Worm (Caenorhabditis elegans) whole organism, young adult: ENCODE measurements around the gene F09E5.8.

Experiments used
- B0019.2 ChIP-seq: fragments of 200-800 bp; sonication (Bioruptor generic); conservative IDR thresholded peaks from 2 replicates; pipeline ENCODE4 v1.3.6; 2022; ENCODE audit warnings: missing genetic modification reagents, missing genetic modification characterization, missing compliant biosample characterization
- B0261.1 ChIP-seq: sonication (generic microtip); optimal IDR thresholded peaks from 2 replicates; lab custom pipeline; 2016; ENCODE audit warnings: mild to moderate bottlenecking, missing genetic modification characterization, moderate library complexity, missing compliant biosample characterization
- C06A6.2 ChIP-seq: fragments of 200-800 bp; sonication (Bioruptor generic); conservative IDR thresholded peaks from 2 replicates; pipeline ENCODE4 v1.3.6; 2022; ENCODE audit warnings: missing genetic modification characterization, missing compliant biosample characterization
- C17E4.6 ChIP-seq: fragments of 200-800 bp; sonication (Bioruptor generic); IDR thresholded peaks from 2 replicates; pipeline ENCODE4 v1.3.6; 2022; ENCODE audit warnings: missing genetic modification reagents, missing genetic modification characterization, missing compliant biosample characterization
- D2030.7 ChIP-seq: fragments of 200-800 bp; sonication (Bioruptor generic); IDR thresholded peaks from 2 replicates; pipeline ENCODE4 v1.3.6; 2022; ENCODE audit warnings: missing genetic modification reagents, missing genetic modification characterization, missing compliant biosample characterization
- F33H1.4 ChIP-seq: fragments of 200-800 bp; sonication (Bioruptor generic); IDR thresholded peaks from 2 replicates; pipeline ENCODE4 v1.3.6; 2022; ENCODE audit warnings: missing genetic modification reagents, missing genetic modification characterization, missing compliant biosample characterization
- F52B5.7 ChIP-seq: sonication (generic microtip); optimal IDR thresholded peaks from 2 replicates; lab custom pipeline; 2016; ENCODE audit warnings: mild to moderate bottlenecking, missing genetic modification characterization, missing compliant biosample characterization
- F57A8.1 ChIP-seq: fragments of 200-800 bp; sonication (Bioruptor generic); optimal IDR thresholded peaks from 2 replicates; lab custom pipeline; 2018; ENCODE audit warnings: mild to moderate bottlenecking, missing genetic modification characterization, moderate library complexity, missing compliant biosample characterization
- K11D2.4 ChIP-seq: fragments of 200-800 bp; sonication (Bioruptor generic); IDR thresholded peaks from 2 replicates; pipeline ENCODE4 v1.3.6; 2022; ENCODE audit warnings: missing genetic modification reagents, missing genetic modification characterization, missing compliant biosample characterization
- Y53G8AR.9 ChIP-seq: fragments of 200-800 bp; sonication (Bioruptor generic); conservative IDR thresholded peaks from 2 replicates; pipeline ENCODE4 v1.3.6; 2022; ENCODE audit warnings: missing genetic modification reagents, missing genetic modification characterization, missing compliant biosample characterization
- Y56A3A.18 ChIP-seq: fragments of 200-800 bp; sonication (Bioruptor generic); IDR thresholded peaks from 2 replicates; pipeline ENCODE4 v1.3.6; 2022; ENCODE audit warnings: missing genetic modification reagents, missing genetic modification characterization, missing compliant biosample characterization
- Y67H2A.10 ChIP-seq: fragments of 200-800 bp; sonication (Bioruptor generic); conservative IDR thresholded peaks from 2 replicates; pipeline ENCODE4 v1.3.6; 2022; ENCODE audit warnings: missing genetic modification reagents, missing genetic modification characterization, missing compliant biosample characterization
- Y95B8A.8 ChIP-seq: fragments of 200-800 bp; sonication (Bioruptor generic); IDR thresholded peaks from 2 replicates; pipeline ENCODE4 v1.3.6; 2022; ENCODE audit warnings: missing genetic modification reagents, missing genetic modification characterization, missing compliant biosample characterization
- athp-1 ChIP-seq: sonication (generic microtip); optimal IDR thresholded peaks from 2 replicates; lab custom pipeline; 2017; ENCODE audit warnings: mild to moderate bottlenecking, missing genetic modification characterization, missing compliant biosample characterization
- attf-3 ChIP-seq: fragments of 200-800 bp; sonication (Bioruptor generic); conservative IDR thresholded peaks from 2 replicates; pipeline ENCODE4 v1.3.6; 2022; ENCODE audit warnings: missing genetic modification reagents, missing genetic modification characterization, missing compliant biosample characterization
- attf-5 ChIP-seq: fragments of 200-800 bp; sonication (Bioruptor generic); optimal IDR thresholded peaks from 2 replicates; lab custom pipeline; 2018; ENCODE audit warnings: mild to moderate bottlenecking, missing genetic modification characterization, missing compliant biosample characterization
- bed-2 ChIP-seq: fragments of 200-800 bp; sonication (Bioruptor generic); IDR thresholded peaks from 2 replicates; pipeline ENCODE4 v1.3.6; 2022; ENCODE audit warnings: missing genetic modification reagents, missing genetic modification characterization, missing compliant biosample characterization
- ceh-100 ChIP-seq: fragments of 200-800 bp; sonication (Bioruptor generic); IDR thresholded peaks from 2 replicates; pipeline ENCODE4 v1.3.6; 2022; ENCODE audit warnings: missing genetic modification reagents, missing genetic modification characterization, missing compliant biosample characterization
- ceh-91 ChIP-seq: fragments of 200-800 bp; sonication (Bioruptor generic); IDR thresholded peaks from 2 replicates; pipeline ENCODE4 v1.3.6; 2022; ENCODE audit warnings: missing genetic modification reagents, missing genetic modification characterization, missing compliant biosample characterization
- die-1 ChIP-seq: sonication (generic microtip); optimal IDR thresholded peaks from 2 replicates; lab custom pipeline; 2016; ENCODE audit warnings: missing genotype, mild to moderate bottlenecking, missing genetic modification characterization, missing compliant biosample characterization
- dpl-1 ChIP-seq: fragments of 150-350 bp; optimal IDR thresholded peaks from 2 replicates; lab custom pipeline; 2014; ENCODE audit warnings: missing biosample characterization, missing genetic modification reagents, missing genetic modification characterization
- egl-44 ChIP-seq: fragments of 200-800 bp; sonication (Bioruptor generic); IDR thresholded peaks from 2 replicates; pipeline ENCODE4 v1.3.6; 2022; ENCODE audit warnings: missing genetic modification reagents, missing genetic modification characterization, missing compliant biosample characterization
- egrh-3 ChIP-seq: fragments of 200-800 bp; sonication (Bioruptor generic); IDR thresholded peaks from 2 replicates; pipeline ENCODE4 v1.3.6; 2022; ENCODE audit warnings: missing genetic modification reagents, missing genetic modification characterization, missing compliant biosample characterization
- ekl-4 ChIP-seq: fragments of 200-800 bp; sonication (Bioruptor generic); IDR thresholded peaks from 2 replicates; pipeline ENCODE4 v1.3.6; 2022; ENCODE audit warnings: missing genetic modification reagents, missing genetic modification characterization, missing compliant biosample characterization
- ets-4 ChIP-seq: fragments of 200-800 bp; sonication (Bioruptor generic); optimal IDR thresholded peaks from 2 replicates; lab custom pipeline; 2018; ENCODE audit warnings: mild to moderate bottlenecking, missing genetic modification characterization, missing compliant biosample characterization
- fkh-3 ChIP-seq: sonication (generic microtip); optimal IDR thresholded peaks from 2 replicates; lab custom pipeline; 2016; ENCODE audit warnings: mild to moderate bottlenecking, missing genetic modification characterization, missing compliant biosample characterization
- hmg-1.2 ChIP-seq: fragments of 200-800 bp; sonication (Bioruptor generic); IDR thresholded peaks from 2 replicates; pipeline ENCODE4 v1.3.6; 2022; ENCODE audit warnings: missing genetic modification reagents, missing genetic modification characterization, missing compliant biosample characterization
- hmg-20 ChIP-seq: fragments of 200-800 bp; sonication (Bioruptor generic); IDR thresholded peaks from 2 replicates; pipeline ENCODE4 v1.3.6; 2022; ENCODE audit warnings: missing genetic modification reagents, missing genetic modification characterization, missing compliant biosample characterization
- hsf-1 ChIP-seq: fragments of 200-800 bp; sonication (Bioruptor generic); IDR thresholded peaks from 2 replicates; pipeline ENCODE4 v1.3.6; 2022; ENCODE audit warnings: missing genetic modification reagents, missing genetic modification characterization, missing compliant biosample characterization
- lag-1 ChIP-seq: fragments of 200-800 bp; sonication (Bioruptor generic); IDR thresholded peaks from 2 replicates; pipeline ENCODE4 v1.3.6; 2022; ENCODE audit warnings: missing genetic modification reagents, missing genetic modification characterization, missing compliant biosample characterization
- let-526 ChIP-seq: fragments of 200-800 bp; sonication (Bioruptor generic); IDR thresholded peaks from 2 replicates; pipeline ENCODE4 v1.3.6; 2022; ENCODE audit warnings: missing genetic modification reagents, missing genetic modification characterization, missing compliant biosample characterization
- lin-35 ChIP-seq, 3 experiments: fragments of 150-350 bp in 2 of 3; sonication (generic microtip) in 1 of 3; optimal IDR thresholded peaks; 2 replicates each; lab custom pipeline; 2014 to 2018; ENCODE audit warnings: missing biosample characterization in 3 of 3, missing genetic modification characterization in 3 of 3, missing genetic modification reagents in 3 of 3
- lin-40 ChIP-seq: sonication (generic microtip); optimal IDR thresholded peaks from 2 replicates; lab custom pipeline; 2016; ENCODE audit warnings: missing genetic modification characterization, mild to moderate bottlenecking, missing compliant biosample characterization, missing genotype, missing genetic modification reagents
- lin-54 ChIP-seq: fragments of 200-800 bp; sonication (Bioruptor generic); optimal IDR thresholded peaks from 2 replicates; lab custom pipeline; 2018; ENCODE audit warnings: mild to moderate bottlenecking, missing genetic modification characterization, missing compliant biosample characterization
- lir-1 ChIP-seq: fragments of 200-800 bp; sonication (Bioruptor generic); conservative IDR thresholded peaks from 2 replicates; pipeline ENCODE4 v1.3.6; 2022; ENCODE audit warnings: missing genetic modification reagents, missing genetic modification characterization, missing compliant biosample characterization
- lsl-1 ChIP-seq: fragments of 200-800 bp; sonication (Bioruptor generic); optimal IDR thresholded peaks from 2 replicates; lab custom pipeline; 2018; ENCODE audit warnings: mild to moderate bottlenecking, missing genetic modification characterization, moderate library complexity, missing compliant biosample characterization
- madf-3 ChIP-seq: fragments of 200-800 bp; sonication (Bioruptor generic); IDR thresholded peaks from 2 replicates; pipeline ENCODE4 v1.3.6; 2022; ENCODE audit warnings: missing genetic modification reagents, missing genetic modification characterization, missing compliant biosample characterization
- mes-4 ChIP-seq: sonication (generic microtip); optimal IDR thresholded peaks from 2 replicates; lab custom pipeline; 2016; ENCODE audit warnings: missing genotype, missing genetic modification characterization, missing compliant biosample characterization
- nfyb-1 ChIP-seq: fragments of 200-800 bp; sonication (Bioruptor generic); IDR thresholded peaks from 2 replicates; pipeline ENCODE4 v1.3.6; 2022; ENCODE audit warnings: missing genetic modification reagents, missing genetic modification characterization, missing compliant biosample characterization
- nhr-80 ChIP-seq: sonication (generic microtip); optimal IDR thresholded peaks from 2 replicates; lab custom pipeline; 2016; ENCODE audit warnings: missing genetic modification characterization, missing compliant biosample characterization
- snpc-1.1 ChIP-seq: sonication (generic microtip); optimal IDR thresholded peaks from 2 replicates; lab custom pipeline; 2017; ENCODE audit warnings: missing genetic modification characterization, mild to moderate bottlenecking, missing compliant biosample characterization, antibody characterized with exemption, moderate library complexity, missing genotype, missing genetic modification reagents; ENCODE audit not compliant: insufficient read depth
- snpc-4 ChIP-seq, 5 experiments: fragments of 150-350 bp in 1 of 5; sonication (generic microtip) in 4 of 5; optimal IDR thresholded peaks; 2 replicates each; lab custom pipeline; 2014 to 2018; ENCODE audit warnings: missing genetic modification characterization in 5 of 5, missing biosample characterization in 3 of 5, antibody characterized with exemption in 2 of 5, mild to moderate bottlenecking in 2 of 5, missing compliant biosample characterization in 2 of 5, missing genotype in 2 of 5, moderate library complexity in 2 of 5, missing genetic modification reagents in 1 of 5
- tbp1 ChIP-seq: fragments of 200-800 bp; sonication (Bioruptor generic); optimal IDR thresholded peaks from 2 replicates; lab custom pipeline; 2018; ENCODE audit warnings: mild to moderate bottlenecking, missing genetic modification characterization, missing compliant biosample characterization
- ztf-28 ChIP-seq: fragments of 200-800 bp; sonication (Bioruptor generic); IDR thresholded peaks from 2 replicates; pipeline ENCODE4 v1.3.6; 2022; ENCODE audit warnings: missing genetic modification reagents, missing genetic modification characterization, missing compliant biosample characterization
- ztf-6 ChIP-seq: fragments of 200-800 bp; sonication (Bioruptor generic); IDR thresholded peaks from 2 replicates; pipeline ENCODE4 v1.3.6; 2022; ENCODE audit warnings: missing genetic modification reagents, missing genetic modification characterization, missing compliant biosample characterization

F09E5.8 gene

ce11 chrII:5342412-5342811, 8.1 kb upstream of the F09E5.8 start:
- TF ChIP-seq let-526: no peak
- TF ChIP-seq nfyb-1 (GFP tag; lab: Robert Waterston, UW): 0 out of 2 replicates have a peak, but pooled peaks have one; percentile 1

- TF ChIP-seq ztf-6 (GFP tag; lab: Robert Waterston, UW) (no peak), mes-4 (tag; lab: Kevin White, UChicago) (no peak), hmg-20 (GFP tag; lab: Robert Waterston, UW) (no peak), snpc-1.1 (no peak), F57A8.1 (GFP tag; lab: Kevin White, UChicago) (no peak), F52B5.7 (tag; lab: Kevin White, UChicago) (no peak), hsf-1 (GFP tag; lab: Robert Waterston, UW) (no peak), fkh-3 (tag; lab: Kevin White, UChicago) (no peak), lin-35 (GFP tag; optimal IDR thresholded peaks at IDR 0.05; lab: Kevin White, UChicago) (no peak), Y67H2A.10 (GFP tag; lab: Robert Waterston, UW) (no peak), B0261.1 (tag; lab: Kevin White, UChicago) (no peak), bed-2 (GFP tag; lab: Robert Waterston, UW) (no peak), snpc-4 (GFP tag; optimal IDR thresholded peaks at IDR 0.05; lab: Kevin White, UChicago) (no peak), snpc-4 (tag; optimal IDR thresholded peaks at IDR 0.05; lab: Kevin White, UChicago) (no peak), attf-5 (GFP tag; lab: Kevin White, UChicago) (no peak), die-1 (tag; lab: Kevin White, UChicago) (no peak), ceh-100 (GFP tag; lab: Robert Waterston, UW) (no peak), hmg-1.2 (no peak), ets-4 (GFP tag; lab: Kevin White, UChicago) (no peak), lag-1 (no peak), athp-1 (no peak)
Observed at ce11 chrII:5344775-5345174, 5.7 kb upstream of the F09E5.8 start, which contains the start of gene F09E5.14. Gene F09E5.14, minus strand, starts transcription at chrII:5344875.

ce11 chrII:5346350-5346749, 4.1 kb upstream of the F09E5.8 start:
- TF ChIP-seq F33H1.4 (GFP tag; lab: Robert Waterston, UW) (peak; percentile 70), lin-54 (GFP tag; lab: Kevin White, UChicago) (peak; percentile 89), nhr-80 (tag; lab: Kevin White, UChicago) (peak; percentile 1), lin-40 (peak; percentile 37), egrh-3 (GFP tag; lab: Robert Waterston, UW) (peak; percentile 73), ztf-28 (peak; percentile 92), hmg-20 (GFP tag; lab: Robert Waterston, UW) (peak; percentile 66), lin-35 (GFP tag; optimal IDR thresholded peaks at IDR 0.05; lab: Kevin White, UChicago) (peak in 1 of 3 experiments; percentile 73), C06A6.2 (GFP tag; lab: Robert Waterston, UW) (peak; percentile 100), dpl-1 (GFP tag; lab: Kevin White, UChicago) (peak; percentile 55), Y56A3A.18 (GFP tag; lab: Robert Waterston, UW) (peak; percentile 91), ceh-91 (GFP tag; lab: Robert Waterston, UW) (peak; percentile 87), bed-2 (GFP tag; lab: Robert Waterston, UW) (peak; percentile 67; the same call in 1 of the 2 replicates), C17E4.6 (GFP tag; lab: Robert Waterston, UW) (peak; percentile 85), egl-44 (GFP tag; lab: Robert Waterston, UW) (peak; percentile 74), ekl-4 (GFP tag; lab: Robert Waterston, UW) (peak; percentile 95), nfyb-1 (GFP tag; lab: Robert Waterston, UW) (peak; percentile 95), tbp1 (GFP tag; lab: Kevin White, UChicago) (peak; percentile 16), hsf-1 (GFP tag; lab: Robert Waterston, UW) (peak; percentile 69; the same call in 1 of the 2 replicates), B0019.2 (GFP tag; lab: Robert Waterston, UW) (peak; percentile 78), Y95B8A.8 (peak; percentile 91), madf-3 (GFP tag; lab: Robert Waterston, UW) (0 out of 2 replicates have a peak, but pooled peaks have one; percentile 70), attf-3 (GFP tag; lab: Robert Waterston, UW) (peak; percentile 74), Y53G8AR.9 (GFP tag; lab: Robert Waterston, UW) (peak; percentile 77; the same call in 1 of the 2 replicates), lsl-1 (GFP tag; lab: Kevin White, UChicago) (peak; percentile 63), D2030.7 (GFP tag; lab: Robert Waterston, UW) (peak; percentile 90), lir-1 (GFP tag; lab: Robert Waterston, UW) (peak; percentile 57; the same call in 1 of the 2 replicates), K11D2.4 (GFP tag; lab: Robert Waterston, UW) (peak; percentile 89)
